Worm (Caenorhabditis elegans) whole organism, mixed stage, embryonic: Measurements from ENCODE around the gene F35E12.10.

ENCODE experiments used
- elt-3 ChIP-seq: fragments of 150-350 bp; optimal IDR thresholded peaks from 2 replicates; lab custom pipeline; 2014; ENCODE audit warnings: missing biosample characterization, missing genetic modification characterization
- lin-32 ChIP-seq: fragments of 200-800 bp; sonication (Bioruptor generic); optimal IDR thresholded peaks from 2 replicates; lab custom pipeline; 2018; ENCODE audit warnings: mild to moderate bottlenecking, missing genetic modification characterization, missing compliant biosample characterization
- lsy-2 ChIP-seq: fragments of 150-350 bp; optimal IDR thresholded peaks from 2 replicates; lab custom pipeline; 2014; ENCODE audit warnings: missing biosample characterization, missing genetic modification characterization
- nhr-237 ChIP-seq: fragments of 150-350 bp; optimal IDR thresholded peaks from 2 replicates; lab custom pipeline; 2014; ENCODE audit warnings: missing biosample characterization, missing genetic modification characterization
- nhr-28 ChIP-seq: fragments of 150-350 bp; optimal IDR thresholded peaks from 2 replicates; lab custom pipeline; 2014; ENCODE audit warnings: missing biosample characterization, missing genetic modification characterization
- nhr-76 ChIP-seq: sonication (generic microtip); optimal IDR thresholded peaks from 2 replicates; lab custom pipeline; 2017; ENCODE audit warnings: missing biosample characterization, missing genetic modification characterization
- tbx-8 ChIP-seq: fragments of 200-800 bp; sonication (Bioruptor generic); optimal IDR thresholded peaks from 2 replicates; lab custom pipeline; 2018; ENCODE audit warnings: mild to moderate bottlenecking, missing genetic modification characterization, moderate library complexity, missing compliant biosample characterization
- unc-39 ChIP-seq: fragments of 150-350 bp; optimal IDR thresholded peaks from 2 replicates; lab custom pipeline; 2014; ENCODE audit warnings: missing biosample characterization, missing genetic modification characterization

ce11 chrV:13753481-13753880 is 4.9 kb upstream of the F35E12.10 start, which contains the start of gene F20G2.1:
- TF ChIP-seq lsy-2 (no peak), nhr-76 (tag; lab: Kevin White, UChicago) (no peak), tbx-8 (no peak), elt-3 (no peak), nhr-237 (tag; lab: Kevin White, UChicago) (no peak), nhr-28 (tag; lab: Kevin White, UChicago) (no peak), lin-32 (GFP tag; lab: Kevin White, UChicago) (no peak), unc-39 (no peak)
